Worm (Caenorhabditis elegans) whole organism, L1 larva: Measurements from ENCODE around the gene acr-8.

Experiments
- ama-1 ChIP-seq: fragments of 150-350 bp; optimal IDR thresholded peaks from 2 replicates; lab custom pipeline; 2014
- ceh-8 ChIP-seq: fragments of 200-800 bp; sonication (Bioruptor generic); optimal IDR thresholded peaks from 2 replicates; lab custom pipeline; 2018; ENCODE audit warnings: mild to moderate bottlenecking, missing genetic modification characterization, moderate library complexity, missing compliant biosample characterization
- dpl-1 ChIP-seq, 3 experiments: fragments of 150-350 bp in 2 of 3; sonication (generic microtip) in 1 of 3; optimal IDR thresholded peaks; 2 replicates each; lab custom pipeline; 2014 to 2017; ENCODE audit warnings: missing biosample characterization in 3 of 3, missing genetic modification characterization in 3 of 3, missing genetic modification reagents in 3 of 3
- nhr-12 ChIP-seq: sonication (generic microtip); optimal IDR thresholded peaks from 2 replicates; lab custom pipeline; 2017; ENCODE audit warnings: missing biosample characterization, missing genetic modification characterization
- nhr-71 ChIP-seq: sonication (generic microtip); optimal IDR thresholded peaks from 2 replicates; lab custom pipeline; 2016; ENCODE audit warnings: mild to moderate bottlenecking, missing genetic modification characterization, moderate library complexity, missing compliant biosample characterization
- unc-130 ChIP-seq: fragments of 150-350 bp; optimal IDR thresholded peaks from 2 replicates; lab custom pipeline; 2017; ENCODE audit warnings: missing biosample characterization, missing genetic modification characterization, inconsistent platforms
- unc-86 ChIP-seq: sonication (generic microtip); optimal IDR thresholded peaks from 2 replicates; lab custom pipeline; 2016; ENCODE audit warnings: missing genetic modification characterization, missing compliant biosample characterization

ce11 chrX:10462391-10462790, 49.9 kb downstream of the acr-8 start:
- TF ChIP-seq ceh-8 (GFP tag; lab: Kevin White, UChicago) (no peak), nhr-12 (tag; lab: Kevin White, UChicago) (no peak), nhr-71 (tag; lab: Kevin White, UChicago) (no peak), unc-86 (tag; lab: Kevin White, UChicago) (no peak), unc-130 (tag; lab: Kevin White, UChicago) (no peak), dpl-1 (GFP tag; optimal IDR thresholded peaks at IDR 0.05; lab: Kevin White, UChicago) (no peak), ama-1 (no peak)
